Worm (Caenorhabditis elegans) whole organism, late embryonic: ENCODE measurements around the gene prx-19.

Source experiments
- C08G9.2 ChIP-seq: sonication (generic microtip); optimal IDR thresholded peaks from 2 replicates; lab custom pipeline; 2016; ENCODE audit warnings: mild to moderate bottlenecking, missing genetic modification characterization, moderate library complexity, missing compliant biosample characterization
- C38D4.7 ChIP-seq: fragments of 200-800 bp; sonication (Bioruptor generic); optimal IDR thresholded peaks from 2 replicates; lab custom pipeline; 2018; ENCODE audit warnings: mild to moderate bottlenecking, missing genetic modification characterization, moderate library complexity, missing compliant biosample characterization
- F13H6.1 ChIP-seq: sonication (generic microtip); optimal IDR thresholded peaks from 2 replicates; lab custom pipeline; 2016; ENCODE audit warnings: missing genetic modification characterization, missing compliant biosample characterization
- K02D7.2 ChIP-seq: sonication (generic microtip); optimal IDR thresholded peaks from 2 replicates; lab custom pipeline; 2017; ENCODE audit warnings: mild to moderate bottlenecking, missing genetic modification characterization, missing compliant biosample characterization
- ahr-1 ChIP-seq: sonication (generic microtip); optimal IDR thresholded peaks from 2 replicates; lab custom pipeline; 2016; ENCODE audit warnings: missing genetic modification characterization, missing compliant biosample characterization
- ama-1 ChIP-seq: fragments of 150-350 bp; optimal IDR thresholded peaks from 2 replicates; lab custom pipeline; 2014
- ceh-19 ChIP-seq: fragments of 200-800 bp; sonication (Bioruptor generic); optimal IDR thresholded peaks from 2 replicates; lab custom pipeline; 2018; ENCODE audit warnings: mild to moderate bottlenecking, missing genetic modification characterization, missing compliant biosample characterization
- ceh-22 ChIP-seq: sonication (generic microtip); optimal IDR thresholded peaks from 2 replicates; lab custom pipeline; 2017; ENCODE audit warnings: missing biosample characterization, missing genetic modification characterization
- ceh-30 ChIP-seq: fragments of 150-350 bp; optimal IDR thresholded peaks from 2 replicates; lab custom pipeline; 2014; ENCODE audit warnings: missing biosample characterization, missing genetic modification characterization
- ceh-34 ChIP-seq: sonication (generic microtip); optimal IDR thresholded peaks from 2 replicates; lab custom pipeline; 2016; ENCODE audit warnings: mild to moderate bottlenecking, missing genetic modification characterization, missing compliant biosample characterization
- ceh-45 ChIP-seq: fragments of 200-800 bp; sonication (Bioruptor generic); IDR thresholded peaks from 2 replicates; pipeline ENCODE4 v1.3.6; 2022; ENCODE audit warnings: missing genetic modification reagents, missing genetic modification characterization, missing compliant biosample characterization
- ceh-48 ChIP-seq: sonication (generic microtip); optimal IDR thresholded peaks from 2 replicates; lab custom pipeline; 2016; ENCODE audit warnings: missing genetic modification characterization, inconsistent platforms, missing compliant biosample characterization
- ceh-9 ChIP-seq: sonication (generic microtip); optimal IDR thresholded peaks from 2 replicates; lab custom pipeline; 2016; ENCODE audit warnings: mild to moderate bottlenecking, missing genetic modification characterization, inconsistent platforms, missing compliant biosample characterization
- dmd-4 ChIP-seq: sonication (generic microtip); optimal IDR thresholded peaks from 2 replicates; lab custom pipeline; 2016; ENCODE audit warnings: borderline replicate concordance, missing genetic modification characterization, missing compliant biosample characterization
- ets-4 ChIP-seq: sonication (generic microtip); optimal IDR thresholded peaks from 2 replicates; lab custom pipeline; 2016; ENCODE audit warnings: missing genetic modification characterization, missing compliant biosample characterization
- eyg-1 ChIP-seq: sonication (generic microtip); optimal IDR thresholded peaks from 2 replicates; lab custom pipeline; 2016; ENCODE audit warnings: missing genotype, missing genetic modification characterization, missing compliant biosample characterization
- fax-1 ChIP-seq: sonication (generic microtip); optimal IDR thresholded peaks from 2 replicates; lab custom pipeline; 2016; ENCODE audit warnings: missing genotype, missing genetic modification characterization, missing compliant biosample characterization
- fkh-10 ChIP-seq: fragments of 150-350 bp; optimal IDR thresholded peaks from 2 replicates; lab custom pipeline; 2014; ENCODE audit warnings: missing biosample characterization, missing genetic modification reagents, missing genetic modification characterization
- fkh-6 ChIP-seq: sonication (generic microtip); optimal IDR thresholded peaks from 2 replicates; lab custom pipeline; 2016; ENCODE audit warnings: missing genetic modification characterization, missing compliant biosample characterization
- gmeb-2 ChIP-seq: sonication (generic microtip); optimal IDR thresholded peaks from 2 replicates; lab custom pipeline; 2016; ENCODE audit warnings: missing genetic modification characterization, inconsistent platforms, missing compliant biosample characterization
- hlh-13 ChIP-seq: fragments of 200-800 bp; sonication (Bioruptor generic); optimal IDR thresholded peaks from 2 replicates; lab custom pipeline; 2018; ENCODE audit warnings: mild to moderate bottlenecking, missing genetic modification characterization, missing compliant biosample characterization
- hlh-15 ChIP-seq: sonication (generic microtip); optimal IDR thresholded peaks from 2 replicates; lab custom pipeline; 2016; ENCODE audit warnings: missing genetic modification characterization, missing compliant biosample characterization
- hlh-30 ChIP-seq: sonication (generic microtip); optimal IDR thresholded peaks from 2 replicates; lab custom pipeline; 2017; ENCODE audit warnings: antibody characterized with exemption, missing genetic modification characterization, missing compliant biosample characterization; ENCODE audit not compliant: insufficient read depth
- hlh-6 ChIP-seq: sonication (generic microtip); optimal IDR thresholded peaks from 2 replicates; lab custom pipeline; 2016; ENCODE audit warnings: missing genotype, missing genetic modification characterization, missing compliant biosample characterization
- hlh-8 ChIP-seq: sonication (generic microtip); optimal IDR thresholded peaks from 2 replicates; lab custom pipeline; 2016; ENCODE audit warnings: missing genotype, missing genetic modification characterization, missing compliant biosample characterization
- lin-11 ChIP-seq: fragments of 200-800 bp; sonication (Bioruptor generic); optimal IDR thresholded peaks from 2 replicates; lab custom pipeline; 2018; ENCODE audit warnings: mild to moderate bottlenecking, missing genetic modification characterization, missing compliant biosample characterization
- madf-2 ChIP-seq: sonication (generic microtip); optimal IDR thresholded peaks from 2 replicates; lab custom pipeline; 2017; ENCODE audit warnings: missing genetic modification characterization, missing compliant biosample characterization
- mec-3 ChIP-seq: sonication (generic microtip); optimal IDR thresholded peaks from 2 replicates; lab custom pipeline; 2016; ENCODE audit warnings: borderline replicate concordance, missing genetic modification characterization, missing compliant biosample characterization
- nfya-1 ChIP-seq: sonication (generic microtip); optimal IDR thresholded peaks from 2 replicates; lab custom pipeline; 2017; ENCODE audit warnings: missing genetic modification characterization, mild to moderate bottlenecking, missing compliant biosample characterization, antibody characterized with exemption, moderate library complexity
- nhr-11 ChIP-seq: fragments of 150-350 bp; optimal IDR thresholded peaks from 2 replicates; lab custom pipeline; 2014; ENCODE audit warnings: missing biosample characterization, missing genetic modification characterization
- npax-4 ChIP-seq: sonication (generic microtip); optimal IDR thresholded peaks from 2 replicates; lab custom pipeline; 2016; ENCODE audit warnings: missing genetic modification characterization, missing compliant biosample characterization
- odd-2 ChIP-seq: sonication (generic microtip); optimal IDR thresholded peaks from 2 replicates; lab custom pipeline; 2017; ENCODE audit warnings: antibody characterized with exemption, mild to moderate bottlenecking, missing genetic modification characterization, missing compliant biosample characterization
- pag-3 ChIP-seq: sonication (generic microtip); optimal IDR thresholded peaks from 2 replicates; lab custom pipeline; 2016; ENCODE audit warnings: missing compliant biosample characterization, missing genetic modification characterization, borderline replicate concordance
- pat-9 ChIP-seq: fragments of 200-800 bp; sonication (Bioruptor generic); optimal IDR thresholded peaks from 2 replicates; lab custom pipeline; 2018; ENCODE audit warnings: mild to moderate bottlenecking, missing genetic modification characterization, moderate library complexity, missing compliant biosample characterization
- pax-1 ChIP-seq: fragments of 150-350 bp; optimal IDR thresholded peaks from 2 replicates; lab custom pipeline; 2014; ENCODE audit warnings: missing biosample characterization, missing genetic modification characterization
- pha-2 ChIP-seq: sonication (generic microtip); optimal IDR thresholded peaks from 2 replicates; lab custom pipeline; 2017; ENCODE audit warnings: mild to moderate bottlenecking, missing genetic modification characterization, missing compliant biosample characterization
- pha-4 ChIP-seq: fragments of 150-350 bp; optimal IDR thresholded peaks from 2 replicates; lab custom pipeline; 2018; ENCODE audit warnings: missing biosample characterization, missing genetic modification reagents, missing genetic modification characterization
- rnt-1 ChIP-seq: sonication (generic microtip); optimal IDR thresholded peaks from 2 replicates; lab custom pipeline; 2016; ENCODE audit warnings: missing genetic modification characterization, missing compliant biosample characterization
- sox-2 ChIP-seq: fragments of 200-800 bp; sonication (Bioruptor generic); IDR thresholded peaks from 2 replicates; pipeline ENCODE4 v1.3.6; 2022; ENCODE audit warnings: missing genetic modification reagents, missing genetic modification characterization, missing compliant biosample characterization
- sox-4 ChIP-seq: sonication (generic microtip); optimal IDR thresholded peaks from 2 replicates; lab custom pipeline; 2017; ENCODE audit warnings: mild to moderate bottlenecking, missing genetic modification characterization, inconsistent platforms, missing compliant biosample characterization
- syd-9 ChIP-seq: sonication (generic microtip); optimal IDR thresholded peaks from 2 replicates; lab custom pipeline; 2016; ENCODE audit warnings: mild to moderate bottlenecking, missing genetic modification characterization, moderate library complexity, missing compliant biosample characterization
- tbx-2 ChIP-seq: sonication (generic microtip); optimal IDR thresholded peaks from 2 replicates; lab custom pipeline; 2016; ENCODE audit warnings: missing genetic modification characterization, missing compliant biosample characterization
- tbx-7 ChIP-seq: sonication (generic microtip); optimal IDR thresholded peaks from 2 replicates; lab custom pipeline; 2016; ENCODE audit warnings: missing genotype, missing genetic modification characterization, missing compliant biosample characterization
- ttx-3 ChIP-seq: sonication (generic microtip); optimal IDR thresholded peaks from 2 replicates; lab custom pipeline; 2016; ENCODE audit warnings: missing genetic modification reagents, missing genetic modification characterization, missing compliant biosample characterization
- unc-3 ChIP-seq, 2 experiments: fragments of 200-800 bp in 1 of 2; sonication (Bioruptor generic) in 1 of 2; sonication (generic microtip) in 1 of 2; conservative IDR thresholded peaks in 1 of 2; optimal IDR thresholded peaks in 1 of 2; 2 replicates each; pipeline versions ENCODE4 v1.3.6 to Lab custom; 2016 to 2022; ENCODE audit warnings: missing compliant biosample characterization in 2 of 2, missing genetic modification characterization in 2 of 2, missing genetic modification reagents in 1 of 2
- unc-55 ChIP-seq: sonication (generic microtip); optimal IDR thresholded peaks from 2 replicates; lab custom pipeline; 2017; ENCODE audit warnings: missing biosample characterization, missing genetic modification reagents, missing genetic modification characterization
- unc-86 ChIP-seq: sonication (generic microtip); optimal IDR thresholded peaks from 2 replicates; lab custom pipeline; 2016; ENCODE audit warnings: missing genetic modification characterization, missing compliant biosample characterization

The prx-19 gene

ce11 chrIII:8850482-8851047 is 41.5 kb upstream of the prx-19 start, which contains the start of gene F44E2.9 (continued):
- TF ChIP-seq ceh-9 (tag; lab: Kevin White, UChicago) (no peak), C38D4.7 (GFP tag; lab: Kevin White, UChicago) (no peak), gmeb-2 (tag; lab: Kevin White, UChicago) (no peak), ahr-1 (no peak), ceh-22 (tag; lab: Kevin White, UChicago) (no peak), hlh-6 (tag; lab: Kevin White, UChicago) (no peak), ceh-19 (GFP tag; lab: Kevin White, UChicago) (no peak), pax-1 (tag; lab: Kevin White, UChicago) (no peak), F13H6.1 (tag; lab: Kevin White, UChicago) (no peak), fkh-10 (no peak), pat-9 (tag; lab: Kevin White, UChicago) (no peak), fax-1 (tag; lab: Kevin White, UChicago) (peak; percentile 29), dmd-4 (tag; lab: Kevin White, UChicago) (no peak), lin-11 (tag; lab: Kevin White, UChicago) (no peak), syd-9 (tag; lab: Kevin White, UChicago) (no peak), rnt-1 (tag; lab: Kevin White, UChicago) (peak; percentile 52), pha-4 (tag; lab: Kevin White, UChicago) (no peak), hlh-15 (no peak), ceh-48 (tag; lab: Kevin White, UChicago) (no peak), ets-4 (tag; lab: Kevin White, UChicago) (peak; percentile 81), K02D7.2 (tag; lab: Kevin White, UChicago) (no peak), madf-2 (no peak), odd-2 (no peak), ttx-3 (tag; lab: Kevin White, UChicago) (no peak), nhr-11 (tag; lab: Kevin White, UChicago) (no peak), ama-1 (lab: Kevin White, UChicago) (no peak), unc-55 (GFP tag; lab: Kevin White, UChicago) (no peak), unc-3 (GFP tag; conservative IDR thresholded peaks at IDR 0.05; lab: Robert Waterston, UW) (no peak), unc-3 (tag; optimal IDR thresholded peaks at IDR 0.05; lab: Kevin White, UChicago) (no peak), nfya-1 (tag; lab: Kevin White, UChicago) (peak; percentile 22), sox-2 (GFP tag; lab: Robert Waterston, UW) (no peak), tbx-2 (tag; lab: Kevin White, UChicago) (peak; percentile 78), mec-3 (tag; lab: Kevin White, UChicago) (peak; percentile 70), eyg-1 (tag; lab: Kevin White, UChicago) (no peak), sox-4 (tag; lab: Kevin White, UChicago) (no peak), unc-86 (no peak), pha-2 (no peak), pag-3 (tag; lab: Kevin White, UChicago) (no peak), hlh-13 (GFP tag; lab: Kevin White, UChicago) (no peak), tbx-7 (peak; percentile 76), ceh-34 (no peak), hlh-30 (peak; percentile 13), C08G9.2 (tag; lab: Kevin White, UChicago) (peak; percentile 87)
- TF ChIP-seq, all 69 proteins: peak for 19

- TF ChIP-seq pat-9 (tag; lab: Kevin White, UChicago): no peak
- TF ChIP-seq npax-4 (tag; lab: Kevin White, UChicago): no peak
- no peak for TF ChIP-seq K02D7.2 (tag; lab: Kevin White, UChicago)
- no peak for TF ChIP-seq fkh-6 (tag; lab: Kevin White, UChicago)
- TF ChIP-seq hlh-13 (GFP tag; lab: Kevin White, UChicago): no peak
- TF ChIP-seq ceh-45: no peak
- TF ChIP-seq ceh-30 (tag; lab: Kevin White, UChicago): no peak
- no peak for TF ChIP-seq unc-3 (GFP tag; conservative IDR thresholded peaks at IDR 0.05; lab: Robert Waterston, UW)
- no peak for TF ChIP-seq unc-3 (tag; optimal IDR thresholded peaks at IDR 0.05; lab: Kevin White, UChicago)
- no peak for TF ChIP-seq ets-4 (tag; lab: Kevin White, UChicago)
- TF ChIP-seq pha-2: no peak
- no peak for TF ChIP-seq tbx-7
- no peak for TF ChIP-seq hlh-8 (tag; lab: Kevin White, UChicago)
- no peak for TF ChIP-seq sox-2 (GFP tag; lab: Robert Waterston, UW)
- TF ChIP-seq, all 69 proteins: peak for 0
Observed at ce11 chrIII:8849507-8849906, 40.4 kb upstream of the prx-19 start, which contains the start of gene F44E2.8. TSS of gene F44E2.8 (minus strand) at chrIII:8849877.
